Worm (Caenorhabditis elegans) whole organism, L2 larva: ENCODE results near the gene T18D3.1.

Source experiments
- fos-1 ChIP-seq: fragments of 150-350 bp; optimal IDR thresholded peaks from 2 replicates; lab custom pipeline; 2014; ENCODE audit warnings: missing biosample characterization, missing genetic modification characterization
- nhr-12 ChIP-seq: fragments of 150-350 bp; optimal IDR thresholded peaks from 2 replicates; lab custom pipeline; 2014; ENCODE audit warnings: missing biosample characterization, missing genetic modification characterization

- TF ChIP-seq nhr-12 (tag; lab: Kevin White, UChicago), result no peak
- peak; percentile 85 for TF ChIP-seq fos-1 (tag; lab: Kevin White, UChicago)
Measured at ce11 chrX:12500777-12501176, 46.2 kb downstream of the T18D3.1 start.
